Fruit fly (Drosophila melanogaster) whole organism, embryonic: ENCODE data around the gene esc.

Source experiments
- Abd-B ChIP-seq: fragments of 200-800 bp; sonication (Bioruptor generic); optimal IDR thresholded peaks from 2 replicates; lab custom pipeline; 2018; ENCODE audit warnings: missing biosample characterization, mild to moderate bottlenecking, missing genetic modification characterization, moderate library complexity
- Adf1 ChIP-seq: fragments of 200-800 bp; sonication (Bioruptor generic); IDR thresholded peaks from 2 replicates; pipeline ENCODE4 v1.3.6; 2022; ENCODE audit warnings: missing biosample characterization, missing genetic modification characterization
- Atf3 ChIP-seq: fragments of 200-800 bp; sonication (Bioruptor generic); optimal IDR thresholded peaks from 3 replicates; lab custom pipeline; 2016; ENCODE audit warnings: missing biosample characterization, missing genetic modification characterization
- BEAF-32 ChIP-seq: fragments of 200-800 bp; sonication (Bioruptor generic); optimal IDR thresholded peaks from 3 replicates; lab custom pipeline; 2017; ENCODE audit warnings: missing biosample characterization, missing genetic modification characterization, mild to moderate bottlenecking, moderate library complexity, missing genetic modification reagents
- Bgb ChIP-seq: fragments of 200-800 bp; sonication (Bioruptor generic); IDR thresholded peaks from 2 replicates; pipeline ENCODE4 v1.3.6; 2022; ENCODE audit warnings: missing biosample characterization, missing genetic modification characterization; ENCODE audit not compliant: partially characterized antibody
- Blimp-1 ChIP-seq: fragments of 200-800 bp; sonication (Bioruptor generic); optimal IDR thresholded peaks from 3 replicates; lab custom pipeline; 2018; ENCODE audit warnings: missing biosample characterization, missing genetic modification characterization, mild to moderate bottlenecking, moderate library complexity, missing genetic modification reagents
- CG11504 ChIP-seq: fragments of 200-800 bp; sonication (Bioruptor generic); optimal IDR thresholded peaks from 3 replicates; lab custom pipeline; 2019; ENCODE audit warnings: missing biosample characterization, mild to moderate bottlenecking, missing genetic modification characterization, moderate library complexity
- CG11696 ChIP-seq: fragments of 200-800 bp; sonication (Bioruptor generic); IDR thresholded peaks from 2 replicates; pipeline ENCODE4 v1.3.6; 2022; ENCODE audit warnings: missing biosample characterization, missing genetic modification characterization
- CG12659 ChIP-seq: fragments of 200-800 bp; sonication (Bioruptor generic); optimal IDR thresholded peaks from 3 replicates; lab custom pipeline; 2017; ENCODE audit warnings: mild to moderate bottlenecking, missing biosample characterization, missing genetic modification reagents, missing genetic modification characterization
- CG13775 ChIP-seq: fragments of 200-800 bp; sonication (Bioruptor generic); optimal IDR thresholded peaks from 3 replicates; lab custom pipeline; 2017; ENCODE audit warnings: missing biosample characterization, mild to moderate bottlenecking, missing genetic modification characterization
- CG14710 ChIP-seq: fragments of 200-800 bp; sonication (Bioruptor generic); optimal IDR thresholded peaks from 3 replicates; lab custom pipeline; 2019; ENCODE audit warnings: missing biosample characterization, mild to moderate bottlenecking, missing genetic modification characterization, moderate library complexity
- CG15514 ChIP-seq: fragments of 200-800 bp; sonication (Bioruptor generic); optimal IDR thresholded peaks from 3 replicates; lab custom pipeline; 2017; ENCODE audit warnings: missing biosample characterization, missing genetic modification characterization, mild to moderate bottlenecking, moderate library complexity, missing genetic modification reagents
- CG1602 ChIP-seq: fragments of 200-800 bp; sonication (Bioruptor generic); optimal IDR thresholded peaks from 3 replicates; lab custom pipeline; 2016; ENCODE audit warnings: missing biosample characterization, missing genetic modification characterization
- CG16813 ChIP-seq: fragments of 200-800 bp; sonication (Bioruptor generic); IDR thresholded peaks from 3 replicates; pipeline ENCODE4 v1.3.6; 2022; ENCODE audit warnings: missing biosample characterization, missing genetic modification characterization; ENCODE audit not compliant: partially characterized antibody
- CG17361 ChIP-seq: fragments of 200-800 bp; sonication (Bioruptor generic); IDR thresholded peaks from 3 replicates; pipeline ENCODE4 v1.3.6; 2022; ENCODE audit warnings: missing biosample characterization, missing genetic modification characterization
- CG17829 ChIP-seq: fragments of 200-800 bp; optimal IDR thresholded peaks from 2 replicates; lab custom pipeline; 2019; ENCODE audit warnings: missing biosample characterization, mild to moderate bottlenecking, missing genetic modification characterization, moderate library complexity
- CG18262 ChIP-seq: fragments of 200-800 bp; optimal IDR thresholded peaks from 3 replicates; lab custom pipeline; 2019; ENCODE audit warnings: missing biosample characterization, mild to moderate bottlenecking, missing genetic modification characterization, moderate library complexity
- CG30020 ChIP-seq: fragments of 200-800 bp; optimal IDR thresholded peaks from 2 replicates; lab custom pipeline; 2019; ENCODE audit warnings: missing biosample characterization, mild to moderate bottlenecking, missing genetic modification characterization, moderate library complexity
- CG4424 ChIP-seq: fragments of 200-800 bp; sonication (Bioruptor generic); optimal IDR thresholded peaks from 3 replicates; lab custom pipeline; 2016; ENCODE audit warnings: missing biosample characterization, missing genetic modification characterization
- CoRest ChIP-seq: fragments of 200-800 bp; sonication (Bioruptor generic); optimal IDR thresholded peaks from 3 replicates; lab custom pipeline; 2018; ENCODE audit warnings: missing biosample characterization, mild to moderate bottlenecking, missing genetic modification characterization, moderate library complexity
- CrebB ChIP-seq: fragments of 200-800 bp; sonication (Bioruptor generic); optimal IDR thresholded peaks from 3 replicates; lab custom pipeline; 2018; ENCODE audit warnings: missing biosample characterization, mild to moderate bottlenecking, missing genetic modification characterization
- Dp ChIP-seq: fragments of 200-800 bp; sonication (Bioruptor generic); optimal IDR thresholded peaks from 2 replicates; lab custom pipeline; 2018; ENCODE audit warnings: missing biosample characterization, mild to moderate bottlenecking, missing genetic modification characterization, moderate library complexity
- Hr39 ChIP-seq: fragments of >200 bp; optimal IDR thresholded peaks from 2 replicates; lab custom pipeline; 2017
- Hr78 ChIP-seq, 2 experiments: fragments of 200-800 bp in 1 of 2; fragments of >200 bp in 1 of 2; sonication (Bioruptor generic) in 1 of 2; optimal IDR thresholded peaks; 2 replicates each; lab custom pipeline; 2017 to 2019; ENCODE audit warnings: missing biosample characterization in 2 of 2, missing genetic modification characterization in 2 of 2, mild to moderate bottlenecking in 1 of 2, moderate library complexity in 1 of 2
- Hsf ChIP-seq: fragments of 200-800 bp; sonication (Bioruptor generic); optimal IDR thresholded peaks from 3 replicates; lab custom pipeline; 2016; ENCODE audit warnings: missing biosample characterization, missing genetic modification characterization
- Lpt ChIP-seq: fragments of >200 bp; optimal IDR thresholded peaks from 2 replicates; lab custom pipeline; 2018; ENCODE audit warnings: missing biosample characterization, missing genetic modification characterization
- Max ChIP-seq: fragments of 200-800 bp; sonication (Bioruptor generic); optimal IDR thresholded peaks from 2 replicates; lab custom pipeline; 2016; ENCODE audit warnings: missing biosample characterization, mild to moderate bottlenecking, missing genetic modification characterization
- Opbp ChIP-seq: fragments of 200-800 bp; sonication (Bioruptor generic); IDR thresholded peaks from 3 replicates; pipeline ENCODE4 v1.3.6; 2022; ENCODE audit warnings: missing biosample characterization, missing genetic modification characterization; ENCODE audit not compliant: partially characterized antibody
- Sox102F ChIP-seq: fragments of 200-800 bp; sonication (Bioruptor generic); optimal IDR thresholded peaks from 2 replicates; lab custom pipeline; 2018; ENCODE audit warnings: missing biosample characterization, mild to moderate bottlenecking, missing genetic modification characterization, moderate library complexity
- Spps ChIP-seq: fragments of 200-800 bp; sonication (Bioruptor generic); optimal IDR thresholded peaks from 2 replicates; lab custom pipeline; 2018; ENCODE audit warnings: missing biosample characterization, mild to moderate bottlenecking, missing genetic modification characterization
- Sry-δ ChIP-seq: fragments of 200-800 bp; sonication (Bioruptor generic); optimal IDR thresholded peaks from 2 replicates; lab custom pipeline; 2016; ENCODE audit warnings: missing biosample characterization, missing genetic modification characterization
- Xbp1 ChIP-seq: fragments of 200-800 bp; sonication (Bioruptor generic); optimal IDR thresholded peaks from 3 replicates; lab custom pipeline; 2016; ENCODE audit warnings: missing biosample characterization, mild to moderate bottlenecking, missing genetic modification characterization
- Xrp1 ChIP-seq: fragments of 200-800 bp; sonication (Bioruptor generic); IDR thresholded peaks from 2 replicates; pipeline ENCODE4 v1.3.6; 2022; ENCODE audit warnings: missing biosample characterization, missing genetic modification characterization
- YL-1 ChIP-seq: fragments of 200-800 bp; sonication (Bioruptor generic); optimal IDR thresholded peaks from 3 replicates; lab custom pipeline; 2017; ENCODE audit warnings: missing biosample characterization, mild to moderate bottlenecking, missing genetic modification characterization
- bbx ChIP-seq: fragments of 200-800 bp; sonication (Bioruptor generic); IDR thresholded peaks from 2 replicates; pipeline ENCODE4 v1.3.6; 2022; ENCODE audit warnings: missing biosample characterization, missing genetic modification characterization; ENCODE audit not compliant: partially characterized antibody
- dpn ChIP-seq, 2 experiments: fragments of 200-800 bp; sonication (Bioruptor generic); optimal IDR thresholded peaks; 3 replicates each; lab custom pipeline; 2016; ENCODE audit warnings: missing biosample characterization in 2 of 2, missing genetic modification characterization in 2 of 2
- gfzf ChIP-seq: fragments of 200-800 bp; sonication (Bioruptor generic); optimal IDR thresholded peaks from 2 replicates; lab custom pipeline; 2016; ENCODE audit warnings: missing biosample characterization, mild to moderate bottlenecking, missing genetic modification characterization, moderate library complexity
- inv ChIP-seq: fragments of 200-800 bp; sonication (Bioruptor generic); IDR thresholded peaks from 2 replicates; pipeline ENCODE4 v1.3.6; 2022; ENCODE audit warnings: missing biosample characterization, missing genetic modification characterization; ENCODE audit not compliant: partially characterized antibody
- knrl ChIP-seq: fragments of 200-800 bp; sonication (Bioruptor generic); IDR thresholded peaks from 3 replicates; pipeline ENCODE4 v1.3.6; 2022; ENCODE audit warnings: missing biosample characterization, missing genetic modification characterization; ENCODE audit not compliant: partially characterized antibody
- nerfin-1 ChIP-seq: fragments of 200-800 bp; sonication (Bioruptor generic); optimal IDR thresholded peaks from 3 replicates; lab custom pipeline; 2019; ENCODE audit warnings: missing biosample characterization, mild to moderate bottlenecking, missing genetic modification characterization, moderate library complexity
- nerfin-2 ChIP-seq: fragments of 200-800 bp; sonication (Bioruptor generic); IDR thresholded peaks from 2 replicates; pipeline ENCODE4 v1.3.6; 2022; ENCODE audit warnings: missing biosample characterization, missing genetic modification characterization; ENCODE audit not compliant: partially characterized antibody
- prd ChIP-seq, 3 experiments: fragments of >200 bp in 2 of 3; fragments of 200-800 bp in 1 of 3; sonication (Bioruptor generic) in 1 of 3; optimal IDR thresholded peaks in 2 of 3; IDR thresholded peaks in 1 of 3; 2 replicates in 2 of 3; 3 replicates in 1 of 3; pipeline versions ENCODE4 v1.3.6 to Lab custom; 2017 to 2022; ENCODE audit warnings: missing biosample characterization in 1 of 3, missing genetic modification characterization in 1 of 3
- ro ChIP-seq: fragments of 200-800 bp; sonication (Bioruptor generic); IDR thresholded peaks from 2 replicates; pipeline ENCODE4 v1.3.6; 2022; ENCODE audit warnings: missing biosample characterization, missing genetic modification characterization
- row ChIP-seq: fragments of 200-800 bp; sonication (Bioruptor generic); IDR thresholded peaks from 3 replicates; pipeline ENCODE4 v1.3.6; 2022; ENCODE audit warnings: missing biosample characterization, missing genetic modification characterization
- ssp ChIP-seq: fragments of 200-800 bp; sonication (Bioruptor generic); IDR thresholded peaks from 2 replicates; pipeline ENCODE4 v1.3.6; 2022; ENCODE audit warnings: missing biosample characterization, missing genetic modification characterization
- unc-4 ChIP-seq: fragments of 200-800 bp; sonication (Bioruptor generic); IDR thresholded peaks from 2 replicates; pipeline ENCODE4 v1.3.6; 2022; ENCODE audit warnings: missing biosample characterization, missing genetic modification characterization; ENCODE audit not compliant: partially characterized antibody
- unpg ChIP-seq: fragments of 200-800 bp; sonication (Bioruptor generic); optimal IDR thresholded peaks from 3 replicates; lab custom pipeline; 2018; ENCODE audit warnings: missing biosample characterization, mild to moderate bottlenecking, missing genetic modification characterization, moderate library complexity

The esc gene

dm6 chr2L:11813665-11814087 lies 15.5 kb downstream of the esc start, which contains the start of gene CycY (continued):
- peak; percentile 65; the same call in 2 of the 3 replicates for TF ChIP-seq Opbp (GFP tag; lab: Robert Waterston, UW)
- peak; percentile 36 for TF ChIP-seq CG17829 (tag; lab: Kevin White, UChicago)
- no peak for TF ChIP-seq prd (optimal IDR thresholded peaks at IDR 0.05; lab: Kevin White, UChicago)
- 0 out of 3 replicates have a peak, but pooled peaks have one; percentile 20 for TF ChIP-seq prd (GFP tag; IDR thresholded peaks at IDR 0.05; lab: Robert Waterston, UW)
- peak; percentile 79 for TF ChIP-seq BEAF-32 (GFP tag; lab: Kevin White, UChicago)
- TF ChIP-seq CG12659: peak; percentile 50
- no peak for TF ChIP-seq ro
- no peak for TF ChIP-seq CG11696 (GFP tag; lab: Robert Waterston, UW)
- peak; percentile 59 for TF ChIP-seq Sry-δ
- TF ChIP-seq Xrp1 (GFP tag; lab: Robert Waterston, UW): 0 out of 2 replicates have a peak, but pooled peaks have one; percentile 5
- peak; percentile 55; the same call in 2 of the 3 replicates for TF ChIP-seq CG17361 (GFP tag; lab: Robert Waterston, UW)
- no peak for TF ChIP-seq Hr39
- no peak for TF ChIP-seq CrebB
- TF ChIP-seq Blimp-1 (GFP tag; lab: Kevin White, UChicago): peak; percentile 19
- TF ChIP-seq YL-1 (GFP tag; lab: Kevin White, UChicago): peak; percentile 40
- TF ChIP-seq row: peak; percentile 24; the same call in 1 of the 3 replicates
- TF ChIP-seq CG1602: peak; percentile 4
- TF ChIP-seq unpg (GFP tag; lab: Kevin White, UChicago): peak; percentile 8
- TF ChIP-seq bbx (GFP tag; lab: Robert Waterston, UW): peak; percentile 51; the same call in 1 of the 2 replicates
- peak; percentile 30 for TF ChIP-seq CoRest (tag; lab: Kevin White, UChicago)
- peak; percentile 74 for TF ChIP-seq CG14710
- 0 out of 2 replicates have a peak, but pooled peaks have one; percentile 46 for TF ChIP-seq nerfin-2 (GFP tag; lab: Robert Waterston, UW)
- TF ChIP-seq Adf1 (GFP tag; lab: Robert Waterston, UW): peak; percentile 86
- TF ChIP-seq unc-4 (GFP tag; lab: Robert Waterston, UW): peak; percentile 71
- peak; percentile 36 for TF ChIP-seq CG18262
- no peak for TF ChIP-seq Lpt (GFP tag; lab: Kevin White, UChicago)
- TF ChIP-seq dpn (GFP tag; optimal IDR thresholded peaks at IDR 0.05; lab: Kevin White, UChicago): peak in 1 of 2 experiments; percentile 10
- TF ChIP-seq inv (GFP tag; lab: Robert Waterston, UW): peak; percentile 56; the same call in 1 of the 2 replicates
- peak; percentile 64 for TF ChIP-seq CG16813 (GFP tag; lab: Robert Waterston, UW)
- peak; percentile 19 for TF ChIP-seq CG4424 (GFP tag; lab: Kevin White, UChicago)
- peak; percentile 15 for TF ChIP-seq Spps
- peak; percentile 93 for TF ChIP-seq Dp (GFP tag; lab: Kevin White, UChicago)
- peak; percentile 68 for TF ChIP-seq Bgb (GFP tag; lab: Robert Waterston, UW)
- TF ChIP-seq Hr78 (GFP tag; optimal IDR thresholded peaks at IDR 0.05; lab: Kevin White, UChicago): no peak
- peak; percentile 26 for TF ChIP-seq Sox102F (GFP tag; lab: Kevin White, UChicago)
- TF ChIP-seq nerfin-1: peak; percentile 27
- no peak for TF ChIP-seq Atf3
- TF ChIP-seq CG11504 (tag; lab: Kevin White, UChicago): peak; percentile 42
- TF ChIP-seq CG15514: peak; percentile 39
- TF ChIP-seq CG30020: peak; percentile 40
- 0 out of 2 replicates have a peak, but pooled peaks have one; percentile 9 for TF ChIP-seq ssp
- peak; percentile 34 for TF ChIP-seq Xbp1 (GFP tag; lab: Kevin White, UChicago)
- TF ChIP-seq Max (GFP tag; lab: Kevin White, UChicago): peak; percentile 36
- TF ChIP-seq Hsf (GFP tag; lab: Kevin White, UChicago): no peak
- peak; percentile 81 for TF ChIP-seq gfzf (GFP tag; lab: Kevin White, UChicago)
- peak; percentile 21 for TF ChIP-seq CG13775 (GFP tag; lab: Kevin White, UChicago)
- TF ChIP-seq knrl: peak; percentile 65
- TF ChIP-seq Abd-B (GFP tag; lab: Kevin White, UChicago): peak; percentile 39
